Worm (Caenorhabditis elegans) whole organism, midembryonic: ENCODE results near the gene Y38H6C.9.
"Not testable (repeated sequence)": the region's sequence is repeated elsewhere in the genome, so short reads cannot be mapped to it uniquely, and the experiment has no call there.

Source experiments
- T22C8.4 ChIP-seq: fragments of 200-800 bp; sonication (Bioruptor generic); IDR thresholded peaks from 2 replicates; pipeline ENCODE4 v1.3.6; 2022; ENCODE audit warnings: missing genetic modification characterization, missing compliant biosample characterization
- cog-1 ChIP-seq: sonication (generic microtip); optimal IDR thresholded peaks from 2 replicates; lab custom pipeline; 2016; ENCODE audit warnings: missing genetic modification characterization, missing compliant biosample characterization
- flt-1 ChIP-seq: fragments of 200-800 bp; sonication (Bioruptor generic); IDR thresholded peaks from 2 replicates; pipeline ENCODE4 v1.3.6; 2022; ENCODE audit warnings: missing genetic modification characterization, missing compliant biosample characterization
- klf-2 ChIP-seq: fragments of 200-800 bp; sonication (Bioruptor generic); conservative IDR thresholded peaks from 2 replicates; pipeline ENCODE4 v1.3.6; 2022; ENCODE audit warnings: missing genetic modification reagents, missing genetic modification characterization, missing compliant biosample characterization
- med-1 ChIP-seq: sonication (generic microtip); optimal IDR thresholded peaks from 2 replicates; lab custom pipeline; 2017; ENCODE audit warnings: missing genetic modification characterization, mild to moderate bottlenecking, missing compliant biosample characterization, antibody characterized with exemption, missing genetic modification reagents; ENCODE audit not compliant: insufficient read depth
- ref-1 ChIP-seq: fragments of 200-800 bp; sonication (Bioruptor generic); conservative IDR thresholded peaks from 2 replicates; pipeline ENCODE4 v1.3.6; 2022; ENCODE audit warnings: missing genetic modification reagents, missing genetic modification characterization, missing compliant biosample characterization
- tab-1 ChIP-seq: fragments of 200-800 bp; sonication (Bioruptor generic); IDR thresholded peaks from 2 replicates; pipeline ENCODE4 v1.3.6; 2022; ENCODE audit warnings: missing genetic modification characterization, missing compliant biosample characterization
- ztf-23 ChIP-seq: fragments of 200-800 bp; sonication (Bioruptor generic); IDR thresholded peaks from 2 replicates; pipeline ENCODE4 v1.3.6; 2022; ENCODE audit warnings: missing genetic modification reagents, missing genetic modification characterization, missing compliant biosample characterization
- ztf-29 ChIP-seq: fragments of 200-800 bp; sonication (Bioruptor generic); IDR thresholded peaks from 2 replicates; pipeline ENCODE4 v1.3.6; 2022; ENCODE audit warnings: missing genetic modification reagents, missing genetic modification characterization, missing compliant biosample characterization

The Y38H6C.9 gene

DNA sequence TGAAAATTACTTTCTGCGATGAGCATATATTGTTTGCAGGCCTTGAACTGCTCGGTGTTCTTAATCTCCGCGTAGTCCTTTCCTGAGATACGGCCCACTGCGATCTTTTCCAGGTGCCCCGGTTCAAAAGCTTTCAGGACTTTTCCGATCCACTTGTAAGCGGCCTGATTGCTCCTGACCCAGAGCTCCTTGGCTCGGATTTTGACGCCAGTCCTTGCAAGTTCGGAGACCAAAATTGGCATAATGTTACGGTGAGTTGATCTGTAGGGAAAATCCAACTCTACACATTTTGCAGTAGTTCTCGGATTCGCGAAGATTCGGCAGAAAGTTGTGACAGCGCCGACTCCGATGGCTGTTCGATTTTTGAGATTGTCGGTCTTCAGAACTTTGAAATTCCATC lies 5.1 kb downstream of the Y38H6C.9 start:
- TF ChIP-seq ztf-23 (GFP tag; lab: Robert Waterston, UW) (no peak), tab-1 (GFP tag; lab: Robert Waterston, UW) (no peak), ztf-29 (GFP tag; lab: Robert Waterston, UW) (no peak), T22C8.4 (GFP tag; lab: Robert Waterston, UW) (no peak), klf-2 (GFP tag; lab: Robert Waterston, UW) (no peak), flt-1 (GFP tag; lab: Robert Waterston, UW) (no peak), med-1 (no peak), ref-1 (GFP tag; lab: Robert Waterston, UW) (no peak), cog-1 (tag; lab: Kevin White, UChicago) (no peak)

DNA sequence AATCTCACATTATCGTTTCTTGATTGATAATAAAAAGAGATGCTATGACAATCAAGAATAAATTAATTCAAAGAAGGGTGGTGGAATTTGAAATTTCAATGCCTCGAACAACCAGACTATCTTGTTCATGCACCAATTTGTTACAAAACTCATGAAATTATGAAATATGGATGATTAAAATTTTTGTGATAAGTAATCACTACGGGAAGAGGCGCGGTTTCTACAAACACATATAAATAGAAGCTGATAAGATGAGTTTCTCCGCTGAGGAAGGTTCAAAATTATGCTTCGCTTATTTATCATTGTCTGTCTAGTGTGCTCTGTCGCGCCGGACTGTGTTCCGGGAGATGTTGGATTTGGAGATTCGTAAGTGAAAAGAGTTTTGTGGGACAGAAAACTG lies 7.6 kb downstream of the Y38H6C.9 start:
- no peak for TF ChIP-seq flt-1 (GFP tag; lab: Robert Waterston, UW)
- TF ChIP-seq ztf-29 (GFP tag; lab: Robert Waterston, UW): no peak
- no peak for TF ChIP-seq ref-1 (GFP tag; lab: Robert Waterston, UW)
- no peak for TF ChIP-seq ztf-23 (GFP tag; lab: Robert Waterston, UW)
- TF ChIP-seq med-1: no peak
- TF ChIP-seq klf-2 (GFP tag; lab: Robert Waterston, UW): no peak
- no peak for TF ChIP-seq tab-1 (GFP tag; lab: Robert Waterston, UW)
- TF ChIP-seq cog-1 (tag; lab: Kevin White, UChicago): no peak
- TF ChIP-seq T22C8.4 (GFP tag; lab: Robert Waterston, UW): no peak

DNA sequence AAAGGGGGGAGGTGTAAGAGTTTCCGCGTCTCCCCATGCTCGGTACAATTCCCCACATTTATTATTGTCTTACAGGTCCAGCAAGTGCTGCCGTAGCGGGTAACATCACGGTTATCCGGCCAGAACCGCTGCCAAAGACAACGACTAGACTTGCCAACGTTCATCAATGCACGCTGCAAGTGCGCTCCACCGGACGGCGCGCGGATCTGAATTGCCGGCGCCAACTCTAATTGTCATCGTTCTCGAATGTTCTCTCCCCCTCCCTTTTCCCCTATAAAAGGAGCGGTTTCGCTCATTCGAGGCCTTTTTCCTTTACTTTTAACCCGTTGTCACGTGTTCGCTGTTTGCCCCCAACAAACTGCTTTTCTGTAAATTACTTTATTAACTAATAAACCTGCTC lies 8.4 kb downstream of the Y38H6C.9 start, which contains the start of gene Y38H6C.8:
Gene Y38H6C.8 (plus strand): TSS at position 301 of the 400 bp plus-strand sequence.
- TF ChIP-seq med-1; klf-2 (GFP tag; lab: Robert Waterston, UW); ref-1 (GFP tag; lab: Robert Waterston, UW): not testable (repeated sequence)

DNA sequence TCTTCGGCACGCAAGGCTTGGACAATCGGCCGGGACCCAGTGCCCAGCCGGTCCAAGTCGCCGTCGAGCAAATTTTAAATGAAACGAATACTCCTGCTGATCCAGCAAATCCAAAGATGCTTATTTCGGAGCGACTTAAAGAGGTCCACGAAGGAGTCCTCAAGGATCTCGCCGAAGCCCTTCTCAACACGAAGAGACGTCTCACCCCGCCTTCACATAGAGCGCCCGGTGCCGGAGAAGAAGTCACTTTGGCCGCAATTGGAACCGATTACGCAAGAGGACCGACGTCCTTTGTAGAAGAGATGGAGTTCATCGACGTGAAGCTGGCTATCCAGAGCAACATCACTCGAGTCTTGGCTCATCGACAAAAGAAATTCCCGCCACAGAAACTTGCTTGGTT lies 12.6 kb downstream of the Y38H6C.9 start:
- TF ChIP-seq cog-1 (tag; lab: Kevin White, UChicago) (no peak), med-1 (no peak), ref-1 (GFP tag; lab: Robert Waterston, UW) (no peak), ztf-29 (GFP tag; lab: Robert Waterston, UW) (no peak), flt-1 (GFP tag; lab: Robert Waterston, UW) (no peak), ztf-23 (GFP tag; lab: Robert Waterston, UW) (no peak), tab-1 (GFP tag; lab: Robert Waterston, UW) (no peak), T22C8.4 (GFP tag; lab: Robert Waterston, UW) (no peak), klf-2 (GFP tag; lab: Robert Waterston, UW) (no peak)

DNA sequence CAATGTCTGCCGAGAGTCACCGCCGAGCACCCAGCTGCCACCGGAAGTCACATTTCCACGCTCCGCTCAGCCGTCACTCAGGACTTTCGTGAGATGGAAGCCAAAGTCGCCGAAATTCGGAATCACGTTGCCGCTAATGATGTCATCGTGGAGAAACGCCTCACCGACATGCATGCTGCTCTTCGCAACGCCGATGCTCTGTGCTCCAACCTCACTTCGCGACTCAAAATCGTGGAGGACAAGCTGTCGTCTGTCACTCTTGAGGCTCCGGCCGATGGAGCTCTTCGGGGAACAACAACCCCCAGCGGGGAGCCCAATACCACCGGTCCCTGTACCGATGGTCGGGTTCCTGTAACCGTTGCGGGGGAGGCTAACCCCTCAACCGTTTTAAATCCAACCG lies 15.5 kb downstream of the Y38H6C.9 start:
- TF ChIP-seq tab-1 (GFP tag; lab: Robert Waterston, UW) (no peak), klf-2 (GFP tag; lab: Robert Waterston, UW) (no peak), cog-1 (tag; lab: Kevin White, UChicago) (no peak), flt-1 (GFP tag; lab: Robert Waterston, UW) (no peak), T22C8.4 (GFP tag; lab: Robert Waterston, UW) (no peak), med-1 (no peak), ztf-29 (GFP tag; lab: Robert Waterston, UW) (no peak), ztf-23 (GFP tag; lab: Robert Waterston, UW) (no peak), ref-1 (GFP tag; lab: Robert Waterston, UW) (no peak)

DNA sequence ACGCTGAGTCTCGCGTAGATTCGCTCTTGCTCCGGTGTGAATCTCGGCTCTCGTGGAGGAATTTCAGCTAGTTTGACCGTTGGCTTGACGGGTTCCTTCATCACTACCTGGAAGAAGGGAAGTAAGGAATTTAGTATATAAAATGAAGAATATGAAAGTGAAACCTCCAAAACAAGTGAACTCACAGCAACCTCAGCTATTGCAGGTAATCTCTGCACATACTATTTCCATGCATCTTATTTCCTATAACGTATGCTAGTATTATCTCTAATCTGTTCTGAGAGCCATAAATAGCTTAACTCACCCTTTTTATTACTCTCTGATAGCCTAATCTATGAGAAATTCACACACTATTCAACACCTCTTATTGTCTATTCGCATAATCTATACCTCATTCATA lies 17.1 kb downstream of the Y38H6C.9 start, which contains the start of gene Y38H6C.4:
Gene Y38H6C.4 (minus strand): TSS at position 101 of the 400 bp plus-strand sequence.
- TF ChIP-seq tab-1 (GFP tag; lab: Robert Waterston, UW) (no peak), flt-1 (GFP tag; lab: Robert Waterston, UW) (no peak), med-1 (no peak), ztf-29 (GFP tag; lab: Robert Waterston, UW) (no peak), T22C8.4 (GFP tag; lab: Robert Waterston, UW) (no peak), ztf-23 (GFP tag; lab: Robert Waterston, UW) (no peak), klf-2 (GFP tag; lab: Robert Waterston, UW) (no peak), cog-1 (tag; lab: Kevin White, UChicago) (no peak), ref-1 (GFP tag; lab: Robert Waterston, UW) (no peak)

DNA sequence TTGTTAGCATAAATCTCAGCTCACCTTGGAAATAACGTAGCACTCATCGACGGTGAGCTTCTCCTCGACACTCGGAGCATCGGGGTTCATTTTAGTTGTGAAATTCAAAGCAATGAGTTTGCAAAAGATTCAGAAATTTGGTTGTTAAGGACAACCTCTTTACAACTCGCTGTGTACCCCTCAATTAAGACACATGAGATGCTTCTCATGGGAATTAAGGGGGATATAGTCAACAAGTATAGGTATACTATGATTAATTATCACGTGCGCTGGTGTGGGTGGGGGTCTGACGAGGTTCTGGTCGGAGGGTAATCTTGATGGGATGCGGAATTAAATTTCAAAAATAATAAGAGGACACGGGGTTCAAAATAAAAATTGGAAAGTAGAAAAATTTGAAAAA lies 21.7 kb downstream of the Y38H6C.9 start, which contains the start of gene dct-14:
Gene dct-14 (minus strand): TSS at position 101 of the 400 bp plus-strand sequence.
- TF ChIP-seq klf-2 (GFP tag; lab: Robert Waterston, UW) (no peak), cog-1 (tag; lab: Kevin White, UChicago) (no peak), ztf-29 (GFP tag; lab: Robert Waterston, UW) (no peak), med-1 (no peak), tab-1 (GFP tag; lab: Robert Waterston, UW) (no peak), ztf-23 (GFP tag; lab: Robert Waterston, UW) (no peak), flt-1 (GFP tag; lab: Robert Waterston, UW) (no peak), ref-1 (GFP tag; lab: Robert Waterston, UW) (no peak), T22C8.4 (GFP tag; lab: Robert Waterston, UW) (no peak)

DNA sequence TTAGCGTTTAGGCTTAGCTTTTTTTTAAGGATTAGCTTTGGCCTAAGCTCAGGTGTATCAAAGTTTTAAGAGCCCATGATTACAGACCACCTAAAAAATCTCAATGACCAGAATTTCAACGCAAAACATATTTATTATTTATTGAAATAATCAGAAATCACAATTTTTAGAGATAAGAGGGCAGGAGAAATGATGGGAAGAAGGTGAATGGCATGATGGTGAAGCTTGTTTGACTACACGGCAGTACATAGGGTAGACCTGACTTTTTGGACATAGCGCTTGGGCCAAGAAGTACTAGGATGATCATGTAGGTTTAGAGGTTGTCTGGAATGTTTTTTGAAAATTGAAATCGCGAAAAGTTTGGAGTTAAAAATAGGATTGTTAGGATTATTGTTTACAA lies 22.4 kb downstream of the Y38H6C.9 start:
- TF ChIP-seq ztf-23 (GFP tag; lab: Robert Waterston, UW) (no peak), klf-2 (GFP tag; lab: Robert Waterston, UW) (no peak), cog-1 (tag; lab: Kevin White, UChicago) (no peak), flt-1 (GFP tag; lab: Robert Waterston, UW) (no peak), med-1 (no peak), ref-1 (GFP tag; lab: Robert Waterston, UW) (no peak)

DNA sequence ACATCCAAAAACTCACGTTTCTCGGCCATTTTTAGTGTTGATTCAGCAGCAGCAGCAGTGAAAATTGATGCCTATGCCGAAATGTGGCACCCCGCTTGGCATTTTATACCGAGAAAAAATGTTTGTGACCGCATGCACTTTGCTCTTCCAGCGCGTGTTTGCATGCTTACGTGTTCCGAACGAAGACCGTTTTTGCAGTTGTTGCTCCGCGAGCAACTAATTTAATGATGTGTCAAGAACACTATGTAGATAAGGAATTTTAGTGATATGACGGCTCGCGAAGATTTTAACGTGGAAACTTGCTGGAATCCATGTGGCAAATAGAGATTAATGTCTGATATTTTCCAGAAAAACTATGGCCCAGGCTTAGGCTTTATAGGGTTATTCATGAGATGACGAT lies 23.1 kb downstream of the Y38H6C.9 start, which contains the start of gene dct-16:
Gene dct-16 (minus strand): TSS at position 78 of the 400 bp plus-strand sequence.
- no peak for TF ChIP-seq ref-1 (GFP tag; lab: Robert Waterston, UW)
- no peak for TF ChIP-seq ztf-29 (GFP tag; lab: Robert Waterston, UW)
- no peak for TF ChIP-seq klf-2 (GFP tag; lab: Robert Waterston, UW)
- TF ChIP-seq med-1: no peak
- TF ChIP-seq tab-1 (GFP tag; lab: Robert Waterston, UW): no peak
- TF ChIP-seq T22C8.4 (GFP tag; lab: Robert Waterston, UW): no peak
